Fruit fly (Drosophila melanogaster): ENCODE data around the gene CG32281.

CG32281 gene

DNA sequence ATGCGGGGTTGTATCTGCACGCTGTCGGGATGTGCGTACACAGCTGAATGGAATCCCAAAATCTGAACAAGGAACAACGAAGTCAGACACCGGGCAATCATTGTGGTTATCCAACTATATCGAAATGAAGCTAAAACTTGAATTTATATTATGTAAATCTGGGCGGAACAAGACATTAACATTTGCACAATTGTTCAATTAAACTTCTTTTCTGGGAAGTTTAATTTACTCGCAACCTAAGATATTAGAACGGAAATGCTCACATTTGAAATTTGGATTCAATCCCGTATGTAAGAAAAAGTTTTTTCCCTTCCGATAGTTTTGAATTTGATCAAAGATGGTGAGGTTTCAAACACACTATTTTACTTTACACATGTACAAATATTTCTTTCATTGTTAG lies 37.1 kb downstream of the CG32281 start, which contains the start of gene CG33160:
Gene CG33160, minus strand, starts transcription at position 101 of the 400 bp plus-strand sequence.
- no peak for TF ChIP-seq CG4318 (GFP tag; optimal IDR thresholded peaks at IDR 0.05)
- TF ChIP-seq fd59A (GFP tag; optimal IDR thresholded peaks at IDR 0.05) = no peak
- no peak for TF ChIP-seq Lpt (GFP tag; optimal IDR thresholded peaks at IDR 0.05)
- no peak for TF ChIP-seq fd85E (GFP tag; optimal IDR thresholded peaks at IDR 0.05)
- no peak for TF ChIP-seq esn (GFP tag; optimal IDR thresholded peaks at IDR 0.05)
- no peak for TF ChIP-seq CG9139 (GFP tag; optimal IDR thresholded peaks at IDR 0.05)
- no peak for TF ChIP-seq CG16779 (tag; optimal IDR thresholded peaks at IDR 0.05)
- TF ChIP-seq Blimp-1 (GFP tag; optimal IDR thresholded peaks at IDR 0.05) = no peak
- TF ChIP-seq CG34406 (GFP tag; optimal IDR thresholded peaks at IDR 0.05) = no peak
- TF ChIP-seq Ets96B (tag; optimal IDR thresholded peaks at IDR 0.05) = no peak
- TF ChIP-seq achi (GFP tag; optimal IDR thresholded peaks at IDR 0.05) = no peak
- TF ChIP-seq Sox14 (GFP tag; optimal IDR thresholded peaks at IDR 0.05) = no peak
- no peak for TF ChIP-seq Hr38 (GFP tag; optimal IDR thresholded peaks at IDR 0.05)

DNA sequence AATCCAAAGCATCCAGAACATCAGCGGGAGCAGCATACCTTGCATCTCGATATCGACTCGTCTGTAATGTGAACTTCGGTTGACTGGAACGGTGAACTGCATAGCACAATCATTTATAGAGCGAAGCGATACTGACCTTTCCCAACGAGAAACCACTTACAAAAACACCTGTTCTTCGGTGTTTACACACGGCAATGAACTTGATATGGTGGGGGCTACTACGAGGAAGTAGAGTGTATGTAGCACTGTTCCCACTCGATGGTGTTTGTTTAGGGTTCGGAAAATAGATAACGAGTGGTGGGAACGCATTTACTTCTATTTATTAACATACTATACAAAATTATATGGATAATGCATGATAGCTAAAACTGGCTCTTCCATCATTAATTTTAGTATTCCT lies 39.7 kb downstream of the CG32281 start, which contains the start of the genes CG32269 and CG32270:
Gene CG32269, minus strand, starts transcription at position 91 of the 400 bp plus-strand sequence.
Gene CG32270, minus strand, starts transcription at position 91 of the 400 bp plus-strand sequence.
- TF ChIP-seq CG8119 (GFP tag; IDR thresholded peaks at IDR 0.05) (no peak), CG34406 (GFP tag; optimal IDR thresholded peaks at IDR 0.05) (no peak), spab (GFP tag; optimal IDR thresholded peaks at IDR 0.05) (no peak), Smox (GFP tag; optimal IDR thresholded peaks at IDR 0.05) (no peak), Eip93F (GFP tag; optimal IDR thresholded peaks at IDR 0.05) (no peak), Blimp-1 (GFP tag; optimal IDR thresholded peaks at IDR 0.05) (no peak), CG6276 (GFP tag; optimal IDR thresholded peaks at IDR 0.05) (no peak), OdsH (GFP tag; optimal IDR thresholded peaks at IDR 0.05) (no peak), CG6808 (GFP tag; optimal IDR thresholded peaks at IDR 0.05) (no peak), CG11902 (GFP tag; optimal IDR thresholded peaks at IDR 0.05) (no peak), CG1621 (tag; optimal IDR thresholded peaks at IDR 0.05) (no peak), Gug (GFP tag; IDR thresholded peaks at IDR 0.05) (no peak)

DNA sequence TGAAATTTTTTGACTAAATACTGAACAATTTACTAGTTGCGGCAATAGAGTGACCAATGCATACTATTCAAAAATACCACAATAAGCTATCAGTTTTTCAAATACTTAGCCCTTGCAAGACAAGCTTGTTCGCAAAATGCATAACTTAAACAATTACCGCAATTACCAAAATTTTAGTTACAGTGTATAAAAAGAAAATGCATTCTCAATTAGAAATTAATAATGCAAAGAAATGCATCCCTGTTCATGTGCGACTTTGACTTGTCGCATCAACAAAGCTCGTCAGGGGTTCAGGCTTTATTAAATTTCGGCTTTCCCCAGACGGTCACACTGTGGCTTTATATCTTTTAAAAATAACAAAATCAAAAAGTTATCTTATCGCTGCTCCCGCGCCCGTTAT lies 49.7 kb downstream of the CG32281 start, which contains the start of the genes hob and nSMase:
Gene hob, minus strand, starts transcription at position 62 of the 400 bp plus-strand sequence.
Gene nSMase, plus strand, starts transcription at position 298 of the 400 bp plus-strand sequence.
- TF ChIP-seq CG1621 (tag; optimal IDR thresholded peaks at IDR 0.05) (no peak), ss (GFP tag; optimal IDR thresholded peaks at IDR 0.05) (no peak), CG4318 (GFP tag; optimal IDR thresholded peaks at IDR 0.05) (no peak), OdsH (GFP tag; optimal IDR thresholded peaks at IDR 0.05) (no peak), svp (GFP tag) (peak; percentile 80)

Data from whole organism, prepupa.